Worm (Caenorhabditis elegans) whole organism, early embryonic: ENCODE results near the gene glr-4.

ENCODE experiments used
- B0310.2 ChIP-seq: sonication (generic microtip); optimal IDR thresholded peaks from 2 replicates; lab custom pipeline; 2016; ENCODE audit warnings: mild to moderate bottlenecking, missing genetic modification characterization, missing compliant biosample characterization
- F13C5.2 ChIP-seq: sonication (generic microtip); optimal IDR thresholded peaks from 2 replicates; lab custom pipeline; 2017; ENCODE audit warnings: mild to moderate bottlenecking, missing genetic modification characterization, inconsistent platforms, missing compliant biosample characterization
- aly-1 ChIP-seq: sonication (generic microtip); optimal IDR thresholded peaks from 2 replicates; lab custom pipeline; 2016; ENCODE audit warnings: missing genetic modification characterization, missing compliant biosample characterization
- ama-1 ChIP-seq: fragments of 150-350 bp; optimal IDR thresholded peaks from 2 replicates; lab custom pipeline; 2014
- ceh-13 ChIP-seq: fragments of 200-800 bp; sonication (Bioruptor generic); optimal IDR thresholded peaks from 2 replicates; lab custom pipeline; 2018; ENCODE audit warnings: mild to moderate bottlenecking, missing genetic modification characterization, missing compliant biosample characterization
- ceh-36 ChIP-seq: sonication (generic microtip); optimal IDR thresholded peaks from 2 replicates; lab custom pipeline; 2016; ENCODE audit warnings: missing genetic modification characterization, inconsistent platforms, missing compliant biosample characterization
- ets-7 ChIP-seq: sonication (generic microtip); optimal IDR thresholded peaks from 2 replicates; lab custom pipeline; 2016; ENCODE audit warnings: missing genotype, missing genetic modification characterization, missing compliant biosample characterization
- flt-1 ChIP-seq: fragments of 200-800 bp; sonication (Bioruptor generic); IDR thresholded peaks from 2 replicates; pipeline ENCODE4 v1.3.6; 2022; ENCODE audit warnings: missing genetic modification characterization, missing compliant biosample characterization
- hmbx-1 ChIP-seq: sonication (generic microtip); optimal IDR thresholded peaks from 2 replicates; lab custom pipeline; 2016; ENCODE audit warnings: mild to moderate bottlenecking, missing genetic modification characterization, missing compliant biosample characterization
- hmg-4 ChIP-seq: fragments of 200-800 bp; sonication (Bioruptor generic); optimal IDR thresholded peaks from 2 replicates; lab custom pipeline; 2018; ENCODE audit warnings: mild to moderate bottlenecking, missing genetic modification characterization, missing compliant biosample characterization
- hnd-1 ChIP-seq: sonication (generic microtip); optimal IDR thresholded peaks from 2 replicates; lab custom pipeline; 2016; ENCODE audit warnings: missing genetic modification characterization, missing compliant biosample characterization
- pes-1 ChIP-seq: fragments of 200-800 bp; sonication (Bioruptor generic); IDR thresholded peaks from 2 replicates; pipeline ENCODE4 v1.3.6; 2022; ENCODE audit warnings: missing genetic modification reagents, missing genetic modification characterization, missing compliant biosample characterization
- scrt-1 ChIP-seq: fragments of 200-800 bp; sonication (Bioruptor generic); IDR thresholded peaks from 2 replicates; pipeline ENCODE4 v1.3.6; 2022; ENCODE audit warnings: missing genetic modification characterization, missing compliant biosample characterization
- sea-1 ChIP-seq: fragments of 200-800 bp; sonication (Bioruptor generic); conservative IDR thresholded peaks from 2 replicates; pipeline ENCODE4 v1.3.6; 2022; ENCODE audit warnings: missing genetic modification characterization, missing compliant biosample characterization
- tbx-11 ChIP-seq: fragments of 200-800 bp; sonication (Bioruptor generic); IDR thresholded peaks from 2 replicates; pipeline ENCODE4 v1.3.6; 2022; ENCODE audit warnings: missing genetic modification characterization, missing compliant biosample characterization
- tbx-37 ChIP-seq: fragments of 200-800 bp; sonication (Bioruptor generic); conservative IDR thresholded peaks from 2 replicates; pipeline ENCODE4 v1.3.6; 2022; ENCODE audit warnings: missing genetic modification reagents, missing genetic modification characterization, missing compliant biosample characterization
- tra-4 ChIP-seq: sonication (generic microtip); optimal IDR thresholded peaks from 2 replicates; lab custom pipeline; 2017; ENCODE audit warnings: missing genetic modification characterization, missing compliant biosample characterization

Gene glr-4

DNA sequence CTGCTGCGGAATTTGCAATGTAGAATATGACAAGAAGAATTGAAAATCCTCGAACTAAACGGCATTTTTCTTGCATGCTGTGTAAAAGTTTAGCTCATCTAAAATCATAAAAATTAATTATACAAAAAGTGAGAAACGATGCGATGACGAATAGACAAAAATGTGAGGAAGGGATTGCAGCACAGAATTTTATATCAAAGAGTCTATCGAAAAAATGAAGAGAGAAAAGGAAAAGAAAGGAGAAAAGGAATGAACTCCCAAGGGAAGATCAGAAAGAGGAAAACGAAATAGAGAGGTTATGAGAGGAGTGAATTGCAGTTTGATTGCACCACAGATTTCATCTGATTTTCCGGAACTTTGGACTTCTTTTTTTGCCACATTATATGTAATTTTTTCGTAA lies at the start of gene glr-4:
Gene glr-4, minus strand, starts transcription at position 101 of the 400 bp plus-strand sequence.
- TF ChIP-seq scrt-1 (no peak), flt-1 (GFP tag; lab: Robert Waterston, UW) (no peak), F13C5.2 (tag; lab: Kevin White, UChicago) (no peak), hmbx-1 (tag; lab: Kevin White, UChicago) (no peak), sea-1 (GFP tag; lab: Robert Waterston, UW) (no peak), ama-1 (lab: Kevin White, UChicago) (no peak), hnd-1 (tag; lab: Kevin White, UChicago) (no peak), ceh-13 (GFP tag; lab: Kevin White, UChicago) (no peak), ets-7 (tag; lab: Kevin White, UChicago) (no peak), hmg-4 (GFP tag; lab: Kevin White, UChicago) (no peak), aly-1 (tag; lab: Kevin White, UChicago) (no peak), tra-4 (tag; lab: Kevin White, UChicago) (no peak), tbx-11 (GFP tag; lab: Robert Waterston, UW) (no peak), B0310.2 (tag; lab: Kevin White, UChicago) (no peak)

DNA sequence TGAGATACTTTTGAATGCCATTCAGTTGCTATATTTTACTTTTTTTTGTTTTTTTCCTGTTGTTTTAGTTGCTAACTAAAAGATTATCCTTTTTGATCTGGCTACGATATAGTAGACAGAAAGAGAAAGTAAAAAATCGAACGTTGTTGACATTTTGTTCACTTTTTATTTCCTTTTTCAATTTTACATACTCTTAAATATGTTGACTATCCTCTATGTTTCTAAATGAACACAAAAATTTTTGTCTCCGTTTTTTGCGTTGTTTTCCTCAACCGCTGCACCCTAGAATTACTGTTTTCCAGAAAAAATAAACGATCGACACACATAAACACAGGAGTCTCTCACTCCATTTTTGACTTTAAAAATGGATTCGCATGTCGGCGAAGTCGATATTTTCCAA lies 47.9 kb upstream of the glr-4 start, which contains the start of gene klp-3:
Gene klp-3, plus strand, starts transcription at position 301 of the 400 bp plus-strand sequence.
- TF ChIP-seq flt-1 (GFP tag; lab: Robert Waterston, UW) = no peak
- TF ChIP-seq tbx-11 (GFP tag; lab: Robert Waterston, UW) = no peak
- TF ChIP-seq pes-1 (GFP tag; lab: Robert Waterston, UW) = no peak
- no peak for TF ChIP-seq sea-1 (GFP tag; lab: Robert Waterston, UW)
- no peak for TF ChIP-seq ceh-13 (GFP tag; lab: Kevin White, UChicago)
- TF ChIP-seq tbx-37 (GFP tag; lab: Robert Waterston, UW) = no peak
- TF ChIP-seq ama-1 (lab: Kevin White, UChicago) = no peak
- TF ChIP-seq ets-7 (tag; lab: Kevin White, UChicago) = no peak
- no peak for TF ChIP-seq hmbx-1 (tag; lab: Kevin White, UChicago)
- TF ChIP-seq aly-1 (tag; lab: Kevin White, UChicago) = no peak
- TF ChIP-seq tra-4 (tag; lab: Kevin White, UChicago) = no peak
- TF ChIP-seq hnd-1 (tag; lab: Kevin White, UChicago) = no peak
- TF ChIP-seq scrt-1 = no peak

DNA sequence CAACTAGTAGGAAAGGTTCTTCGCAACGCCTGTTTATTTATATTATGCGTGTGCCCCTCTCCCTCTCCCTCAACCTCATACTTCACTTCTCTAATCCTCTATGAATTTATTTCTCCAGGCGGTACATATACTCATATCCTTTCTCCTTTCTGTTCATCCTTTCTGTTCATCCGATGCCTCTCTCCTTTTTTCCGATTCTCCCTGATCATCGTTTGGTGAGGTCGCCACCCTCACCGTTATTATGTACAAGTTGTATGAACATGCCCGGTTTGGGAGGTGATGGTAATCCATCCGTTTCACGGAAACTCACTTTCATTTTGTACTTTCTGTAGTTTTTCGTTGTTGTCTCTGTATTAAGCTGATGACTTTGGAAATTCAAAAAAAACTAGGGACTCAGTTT lies 45.6 kb upstream of the glr-4 start:
- TF ChIP-seq F13C5.2 (tag; lab: Kevin White, UChicago) (peak; percentile 18), sea-1 (GFP tag; lab: Robert Waterston, UW) (no peak)

DNA sequence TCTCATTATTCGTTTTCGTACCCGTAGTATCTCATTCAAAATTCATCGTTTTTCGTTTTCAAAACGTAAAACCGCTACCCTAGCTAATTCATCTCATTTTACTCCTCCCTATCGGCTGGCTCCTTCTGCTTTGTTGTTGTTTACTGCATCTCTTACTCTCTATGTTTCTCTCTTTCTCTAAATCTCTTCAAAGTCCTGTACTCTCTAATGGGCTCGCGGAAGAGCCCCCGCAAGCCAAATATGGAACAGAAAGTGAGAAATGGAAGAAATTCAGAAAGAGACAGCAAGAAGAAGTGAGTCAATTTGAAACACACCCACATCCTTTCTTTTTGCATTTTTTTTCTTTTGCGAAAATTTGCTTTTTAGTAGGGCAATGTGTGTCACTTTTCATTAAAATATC lies 44.5 kb upstream of the glr-4 start:
- TF ChIP-seq B0310.2 (tag; lab: Kevin White, UChicago) (no peak), F13C5.2 (tag; lab: Kevin White, UChicago) (no peak), hmg-4 (GFP tag; lab: Kevin White, UChicago) (no peak), scrt-1 (no peak), sea-1 (GFP tag; lab: Robert Waterston, UW) (no peak), ceh-13 (GFP tag; lab: Kevin White, UChicago) (no peak), tbx-11 (GFP tag; lab: Robert Waterston, UW) (no peak), ama-1 (lab: Kevin White, UChicago) (no peak), hnd-1 (tag; lab: Kevin White, UChicago) (no peak), flt-1 (GFP tag; lab: Robert Waterston, UW) (no peak), ets-7 (tag; lab: Kevin White, UChicago) (no peak), tbx-37 (GFP tag; lab: Robert Waterston, UW) (no peak), pes-1 (GFP tag; lab: Robert Waterston, UW) (no peak), aly-1 (tag; lab: Kevin White, UChicago) (no peak), hmbx-1 (tag; lab: Kevin White, UChicago) (no peak), ceh-36 (tag; lab: Kevin White, UChicago) (no peak), tra-4 (tag; lab: Kevin White, UChicago) (no peak)

DNA sequence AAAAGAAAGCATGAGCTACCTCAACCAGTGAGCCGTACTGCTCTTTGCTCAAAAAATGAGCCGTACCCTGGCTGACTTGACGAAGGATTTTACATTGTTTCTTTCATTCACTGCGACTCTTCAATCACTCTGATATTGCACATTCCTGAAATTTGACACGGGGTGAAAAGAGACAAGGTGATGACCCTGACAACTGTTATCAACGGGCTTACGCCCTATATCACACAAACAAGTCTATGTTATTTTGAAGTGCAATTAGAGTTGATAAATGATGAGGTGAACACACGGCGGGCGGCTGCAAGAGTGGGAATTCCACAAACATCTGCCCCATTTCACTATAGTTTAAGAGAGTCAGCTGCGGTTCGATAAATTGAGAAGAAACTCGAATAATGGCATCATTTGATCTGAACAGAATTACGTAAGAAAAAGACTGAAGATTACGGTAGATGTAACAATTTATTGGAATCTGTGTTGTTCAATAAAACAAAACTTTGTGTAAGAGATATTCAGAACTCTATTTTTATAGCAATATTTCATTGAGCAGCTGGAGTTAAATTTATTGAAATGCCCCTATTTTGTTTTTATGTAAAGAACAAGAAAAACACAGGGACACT lies 42.6 kb upstream of the glr-4 start:
- TF ChIP-seq tra-4 (tag; lab: Kevin White, UChicago) (no peak), ceh-13 (GFP tag; lab: Kevin White, UChicago) (no peak), aly-1 (tag; lab: Kevin White, UChicago) (no peak), hmbx-1 (tag; lab: Kevin White, UChicago) (no peak), sea-1 (GFP tag; lab: Robert Waterston, UW) (no peak), B0310.2 (tag; lab: Kevin White, UChicago) (no peak), ama-1 (lab: Kevin White, UChicago) (no peak), ceh-36 (tag; lab: Kevin White, UChicago) (no peak), ets-7 (tag; lab: Kevin White, UChicago) (no peak), tbx-11 (GFP tag; lab: Robert Waterston, UW) (no peak), scrt-1 (no peak), F13C5.2 (tag; lab: Kevin White, UChicago) (no peak)

DNA sequence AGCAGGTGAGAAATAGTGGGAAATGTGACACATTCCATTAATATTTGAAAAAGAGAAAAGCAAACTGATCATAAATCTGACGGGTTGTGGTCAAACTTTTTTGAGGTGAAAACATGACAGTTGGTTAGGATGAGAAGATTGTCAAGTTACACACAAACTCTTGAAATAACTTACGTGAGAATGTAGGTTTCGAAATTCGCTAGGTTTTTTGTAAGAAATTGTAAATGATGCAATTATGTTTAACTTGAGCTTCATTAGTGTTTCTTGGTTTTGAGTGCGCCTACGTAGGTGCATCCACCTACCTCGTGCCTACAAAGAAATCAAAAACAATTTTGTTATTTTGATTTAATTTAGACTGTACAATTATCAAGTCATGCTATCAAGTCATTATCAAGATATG lies 41.2 kb upstream of the glr-4 start, which contains the start of gene cex-2:
Gene cex-2, minus strand, starts transcription at position 101 of the 400 bp plus-strand sequence.
- TF ChIP-seq pes-1 (GFP tag; lab: Robert Waterston, UW) (no peak), ets-7 (tag; lab: Kevin White, UChicago) (no peak), scrt-1 (no peak), sea-1 (GFP tag; lab: Robert Waterston, UW) (no peak), flt-1 (GFP tag; lab: Robert Waterston, UW) (no peak), aly-1 (tag; lab: Kevin White, UChicago) (no peak), hmbx-1 (tag; lab: Kevin White, UChicago) (no peak), tbx-37 (GFP tag; lab: Robert Waterston, UW) (no peak), F13C5.2 (tag; lab: Kevin White, UChicago) (no peak), hmg-4 (GFP tag; lab: Kevin White, UChicago) (no peak), hnd-1 (tag; lab: Kevin White, UChicago) (no peak), tra-4 (tag; lab: Kevin White, UChicago) (no peak)
